Worm (Caenorhabditis elegans): Measurements from ENCODE around the gene C03A3.1.
A peak's percentile ranks its signal among the peaks of the same experiment; 100 is the strongest.

Gene C03A3.1

ce11 chrX:11251928-11252327, 5.2 kb upstream of the C03A3.1 start:
- TF ChIP-seq nhr-80 (tag; optimal IDR thresholded peaks at IDR 0.05) (peak; percentile 79), B0019.2 (GFP tag; conservative IDR thresholded peaks at IDR 0.05) (no peak), ets-4 (GFP tag; optimal IDR thresholded peaks at IDR 0.05) (peak; percentile 81)

DNA sequence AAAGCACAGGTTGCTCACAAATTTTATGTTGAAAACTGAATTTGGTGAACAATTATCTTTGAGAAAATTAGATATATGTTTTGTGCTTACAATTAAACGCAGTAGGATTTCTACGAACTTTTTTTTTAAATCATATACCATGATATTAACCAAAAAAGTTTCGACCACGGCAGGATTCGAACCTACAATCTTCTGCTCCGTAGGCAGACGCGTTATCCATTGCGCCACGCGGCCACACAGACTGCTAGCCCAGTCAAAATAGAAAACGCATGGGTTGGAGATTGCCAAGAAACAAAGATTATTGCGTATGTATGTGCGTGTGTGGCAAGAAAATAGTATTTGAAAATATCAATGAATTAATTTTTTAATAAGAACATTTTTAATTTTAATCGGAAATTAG, 4.7 kb upstream of the C03A3.1 start:
- TF ChIP-seq egl-44 (GFP tag; IDR thresholded peaks at IDR 0.05) (peak; percentile 51; the same call in 1 of the 2 replicates), somi-1 (GFP tag; optimal IDR thresholded peaks at IDR 0.05) (peak; percentile 42), tbp1 (GFP tag; optimal IDR thresholded peaks at IDR 0.05) (peak; percentile 91), B0261.1 (tag; optimal IDR thresholded peaks at IDR 0.05) (peak; percentile 83), die-1 (tag; optimal IDR thresholded peaks at IDR 0.05) (peak; percentile 81), rcor-1 (GFP tag; IDR thresholded peaks at IDR 0.05) (peak; percentile 41; the same call in 1 of the 2 replicates), ceh-100 (GFP tag; IDR thresholded peaks at IDR 0.05) (peak; percentile 49; the same call in 1 of the 2 replicates), Y79H2A.3 (GFP tag; conservative IDR thresholded peaks at IDR 0.05) (no peak), T07F8.4 (tag; optimal IDR thresholded peaks at IDR 0.05) (peak; percentile 48), sptf-2 (GFP tag; optimal IDR thresholded peaks at IDR 0.05) (peak; percentile 78), him-1 (tag; optimal IDR thresholded peaks at IDR 0.05) (peak; percentile 90), D2030.7 (GFP tag; IDR thresholded peaks at IDR 0.05) (no peak; the same call in 1 of the 2 replicates), egrh-3 (GFP tag; IDR thresholded peaks at IDR 0.05) (peak; percentile 23; the same call in 1 of the 2 replicates), let-526 (GFP tag; IDR thresholded peaks at IDR 0.05) (no peak), snpc-1.1 (tag; optimal IDR thresholded peaks at IDR 0.05; ENCODE audit: insufficient read depth) (peak; percentile 19), let-607 (tag; optimal IDR thresholded peaks at IDR 0.05) (peak in 1 of 2 experiments; percentile 42), B0035.1 (tag; optimal IDR thresholded peaks at IDR 0.05) (peak; percentile 57), Y56A3A.18 (GFP tag; IDR thresholded peaks at IDR 0.05) (0 out of 2 replicates have a peak, but pooled peaks have one; percentile 54), snpc-3.4 (tag; optimal IDR thresholded peaks at IDR 0.05) (peak; percentile 80), dox-1 (GFP tag; IDR thresholded peaks at IDR 0.05) (no peak), F52B5.7 (tag; optimal IDR thresholded peaks at IDR 0.05) (no peak), mes-4 (tag; optimal IDR thresholded peaks at IDR 0.05) (peak; percentile 77), snpc-1.3 (tag; optimal IDR thresholded peaks at IDR 0.05; ENCODE audit: insufficient read depth) (peak; percentile 30), Y67H2A.10 (GFP tag; conservative IDR thresholded peaks at IDR 0.05) (no peak), bed-2 (GFP tag; IDR thresholded peaks at IDR 0.05) (no peak), attf-5 (GFP tag; optimal IDR thresholded peaks at IDR 0.05) (peak; percentile 40), madf-6 (GFP tag; IDR thresholded peaks at IDR 0.05) (peak; percentile 20; the same call in 1 of the 2 replicates), hrde-1 (tag; optimal IDR thresholded peaks at IDR 0.05; ENCODE audit: borderline replicate concordance) (peak; percentile 70), nfyb-1 (GFP tag; IDR thresholded peaks at IDR 0.05) (peak; percentile 77; the same call in 1 of the 2 replicates), pbrm-1 (GFP tag; IDR thresholded peaks at IDR 0.05) (peak; percentile 92), chd-7 (tag; optimal IDR thresholded peaks at IDR 0.05) (peak; percentile 12), madf-8 (GFP tag; conservative IDR thresholded peaks at IDR 0.05) (no peak), lin-35 (GFP tag; optimal IDR thresholded peaks at IDR 0.05) (peak in 1 of 3 experiments; percentile 32), attf-3 (GFP tag; conservative IDR thresholded peaks at IDR 0.05) (0 out of 2 replicates have a peak, but pooled peaks have one; percentile 18), Y53F4B.3 (GFP tag; IDR thresholded peaks at IDR 0.05) (peak; percentile 63), ztf-18 (tag; optimal IDR thresholded peaks at IDR 0.05) (peak; percentile 67), fkh-3 (tag; optimal IDR thresholded peaks at IDR 0.05) (no peak), nhr-90 (tag; optimal IDR thresholded peaks at IDR 0.05) (peak; percentile 72), ceh-79 (tag; optimal IDR thresholded peaks at IDR 0.05) (no peak), unc-130 (GFP tag; optimal IDR thresholded peaks at IDR 0.05) (peak; percentile 42), ZK185.1 (tag; optimal IDR thresholded peaks at IDR 0.05; ENCODE audit: poor library complexity, severe bottlenecking) (peak; percentile 88), zfh-2 (GFP tag; conservative IDR thresholded peaks at IDR 0.05) (no peak)

Data from whole organism, young adult.